Worm (Caenorhabditis elegans): Measurements from ENCODE around the gene C03A3.3.

Gene C03A3.3

DNA sequence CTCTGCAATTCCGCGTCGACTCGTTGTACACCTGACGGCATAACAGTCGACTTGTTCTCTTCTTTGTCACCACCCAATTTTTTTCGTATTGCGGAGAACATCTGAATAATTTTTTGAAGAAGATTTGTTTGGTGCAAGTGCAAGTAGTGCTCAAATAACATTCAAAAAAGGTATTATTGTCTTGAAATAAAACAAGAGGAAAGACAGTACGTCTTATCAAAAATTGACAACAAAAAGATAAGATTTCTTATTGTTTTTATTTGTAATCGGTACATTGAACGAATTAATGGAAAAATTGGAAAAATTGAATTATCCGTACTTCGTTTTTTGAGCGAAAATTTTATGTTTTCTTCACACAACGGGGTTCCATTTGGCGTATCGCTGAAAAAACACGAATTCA is 36.9 kb upstream of the C03A3.3 start, which contains the start of gene F08G12.1:
Gene F08G12.1, minus strand, starts transcription at position 101 of the 400 bp plus-strand sequence.
- no peak for TF ChIP-seq mec-3 (tag; optimal IDR thresholded peaks at IDR 0.05; ENCODE audit: borderline replicate concordance)
- no peak for TF ChIP-seq Y22D7AL.16 (tag; optimal IDR thresholded peaks at IDR 0.05)
- TF ChIP-seq odd-2 (tag; optimal IDR thresholded peaks at IDR 0.05) = no peak
- no peak for TF ChIP-seq ceh-2 (tag; optimal IDR thresholded peaks at IDR 0.05)

DNA sequence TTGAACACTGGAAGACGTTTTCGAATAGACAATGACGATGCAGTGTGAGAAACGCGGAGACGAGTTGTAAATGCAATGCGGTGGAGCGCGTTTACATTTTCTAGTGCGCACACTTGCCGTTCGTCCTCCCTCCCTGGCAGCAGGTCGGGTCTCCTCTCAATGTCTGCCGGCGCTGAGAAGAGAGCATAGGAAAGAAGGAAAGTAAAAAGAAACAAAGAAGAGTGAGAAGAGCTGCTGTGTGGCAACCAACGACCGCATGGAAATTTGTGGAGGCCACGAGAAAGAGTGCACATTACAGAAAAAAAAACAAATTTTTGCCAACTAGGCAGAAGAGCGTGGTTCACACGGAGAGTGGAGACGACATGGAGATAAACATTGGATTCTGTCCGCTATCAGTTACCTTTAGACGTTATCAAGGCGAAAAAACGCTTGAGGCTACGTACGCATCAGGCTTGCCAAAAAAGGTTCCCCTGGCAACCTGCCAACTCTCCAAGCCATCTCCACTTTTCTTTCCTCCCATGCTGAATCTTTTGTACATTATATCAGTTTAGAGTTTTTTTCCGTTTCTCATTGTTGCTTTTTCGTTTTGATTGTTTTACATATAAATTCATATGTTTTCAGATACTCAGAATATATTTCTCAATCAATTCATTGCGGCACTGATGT is 30.9 kb upstream of the C03A3.3 start, which contains the start of the genes snrp-40.1 and F08G12.3:
Gene snrp-40.1, minus strand, starts transcription at position 143 of the 666 bp plus-strand sequence.
Gene F08G12.3, plus strand, starts transcription at position 616 of the 666 bp plus-strand sequence.
- TF ChIP-seq fax-1 (tag; optimal IDR thresholded peaks at IDR 0.05) = no peak
- peak; percentile 85 for TF ChIP-seq ceh-34 (tag; optimal IDR thresholded peaks at IDR 0.05)
- peak; percentile 82 for TF ChIP-seq ceh-31 (tag; optimal IDR thresholded peaks at IDR 0.05)
- peak; percentile 83 for TF ChIP-seq nfya-1 (tag; optimal IDR thresholded peaks at IDR 0.05)
- TF ChIP-seq pros-1 (tag; optimal IDR thresholded peaks at IDR 0.05) = peak; percentile 44
- TF ChIP-seq dmd-4 (tag; optimal IDR thresholded peaks at IDR 0.05; ENCODE audit: borderline replicate concordance) = peak; percentile 3
- peak; percentile 41 for TF ChIP-seq unc-42 (tag; optimal IDR thresholded peaks at IDR 0.05)
- TF ChIP-seq ceh-18 (tag; optimal IDR thresholded peaks at IDR 0.05) = peak; percentile 84
- peak; percentile 33 for TF ChIP-seq C08G9.2 (tag; optimal IDR thresholded peaks at IDR 0.05)
- TF ChIP-seq hlh-30 (tag; optimal IDR thresholded peaks at IDR 0.05; ENCODE audit: insufficient read depth) = peak; percentile 65
- no peak for TF ChIP-seq fkh-6 (tag; optimal IDR thresholded peaks at IDR 0.05)
- peak; percentile 80 for TF ChIP-seq unc-55 (GFP tag; optimal IDR thresholded peaks at IDR 0.05)
- TF ChIP-seq sox-4 (tag; optimal IDR thresholded peaks at IDR 0.05) = no peak
- no peak for TF ChIP-seq ama-1 (optimal IDR thresholded peaks at IDR 0.05)
- no peak for TF ChIP-seq zip-5 (tag; optimal IDR thresholded peaks at IDR 0.05)
- TF ChIP-seq ets-4 (tag; optimal IDR thresholded peaks at IDR 0.05) = peak; percentile 55
- TF ChIP-seq elt-2 (tag; optimal IDR thresholded peaks at IDR 0.05) = peak; percentile 62
- peak; percentile 51 for TF ChIP-seq rnt-1 (tag; optimal IDR thresholded peaks at IDR 0.05)
- peak; percentile 63 for TF ChIP-seq ceh-14 (tag; optimal IDR thresholded peaks at IDR 0.05)
- TF ChIP-seq ceh-2 (tag; optimal IDR thresholded peaks at IDR 0.05) = peak; percentile 54
- peak; percentile 61 for TF ChIP-seq hlh-6 (tag; optimal IDR thresholded peaks at IDR 0.05)
- TF ChIP-seq syd-9 (tag; optimal IDR thresholded peaks at IDR 0.05) = peak; percentile 10
- peak; percentile 49 for TF ChIP-seq sdc-2 (tag; optimal IDR thresholded peaks at IDR 0.05)
- no peak for TF ChIP-seq ceh-45 (GFP tag; IDR thresholded peaks at IDR 0.05)
- peak; percentile 22 for TF ChIP-seq madf-2 (tag; optimal IDR thresholded peaks at IDR 0.05)
- TF ChIP-seq ref-2 (tag; optimal IDR thresholded peaks at IDR 0.05) = peak; percentile 68
- TF ChIP-seq tbx-2 (tag; optimal IDR thresholded peaks at IDR 0.05) = peak; percentile 86
- TF ChIP-seq ceh-19 (GFP tag; optimal IDR thresholded peaks at IDR 0.05) = peak; percentile 41

- TF ChIP-seq unc-42 (tag; optimal IDR thresholded peaks at IDR 0.05) (no peak), ceh-2 (tag; optimal IDR thresholded peaks at IDR 0.05) (no peak), ceh-34 (tag; optimal IDR thresholded peaks at IDR 0.05) (peak; percentile 19), sdc-2 (tag; optimal IDR thresholded peaks at IDR 0.05) (peak; percentile 50), ceh-19 (GFP tag; optimal IDR thresholded peaks at IDR 0.05) (no peak), pax-1 (tag; optimal IDR thresholded peaks at IDR 0.05) (peak; percentile 48), hlh-13 (GFP tag; optimal IDR thresholded peaks at IDR 0.05) (no peak), nhr-11 (tag; optimal IDR thresholded peaks at IDR 0.05) (no peak), ref-2 (tag; optimal IDR thresholded peaks at IDR 0.05) (no peak), sox-2 (GFP tag; IDR thresholded peaks at IDR 0.05) (no peak), elt-2 (tag; optimal IDR thresholded peaks at IDR 0.05) (peak; percentile 44), ceh-31 (tag; optimal IDR thresholded peaks at IDR 0.05) (peak; percentile 36), ahr-1 (tag; optimal IDR thresholded peaks at IDR 0.05) (no peak), tbx-2 (tag; optimal IDR thresholded peaks at IDR 0.05) (peak; percentile 63), hlh-30 (tag; optimal IDR thresholded peaks at IDR 0.05; ENCODE audit: insufficient read depth) (peak; percentile 36), npax-4 (tag; optimal IDR thresholded peaks at IDR 0.05) (no peak)
Measured at ce11 chrX:11296683-11297365, 28.0 kb upstream of the C03A3.3 start, which contains the start of gene inx-2. Gene inx-2 (minus strand): TSS chrX:11296733.

Data from whole organism, late embryonic.